Worm (Caenorhabditis elegans) whole organism, young adult: ENCODE data around the gene Y37A1B.4.

Source experiments
- B0019.2 ChIP-seq: fragments of 200-800 bp; sonication (Bioruptor generic); conservative IDR thresholded peaks from 2 replicates; pipeline ENCODE4 v1.3.6; 2022; ENCODE audit warnings: missing genetic modification reagents, missing genetic modification characterization, missing compliant biosample characterization
- B0035.1 ChIP-seq: sonication (generic microtip); optimal IDR thresholded peaks from 2 replicates; lab custom pipeline; 2016; ENCODE audit warnings: missing genetic modification characterization, mild to moderate bottlenecking, missing compliant biosample characterization, missing genotype, missing genetic modification reagents
- C06A6.2 ChIP-seq: fragments of 200-800 bp; sonication (Bioruptor generic); conservative IDR thresholded peaks from 2 replicates; pipeline ENCODE4 v1.3.6; 2022; ENCODE audit warnings: missing genetic modification characterization, missing compliant biosample characterization
- F10E7.11 ChIP-seq: sonication (generic microtip); optimal IDR thresholded peaks from 2 replicates; lab custom pipeline; 2017; ENCODE audit warnings: mild to moderate bottlenecking, missing genetic modification characterization, moderate library complexity, missing compliant biosample characterization
- F23B12.7 ChIP-seq: sonication (generic microtip); optimal IDR thresholded peaks from 2 replicates; lab custom pipeline; 2017; ENCODE audit warnings: missing genetic modification characterization, mild to moderate bottlenecking, missing compliant biosample characterization, antibody characterized with exemption, moderate library complexity; ENCODE audit not compliant: insufficient read depth
- F49E8.2 ChIP-seq: sonication (generic microtip); optimal IDR thresholded peaks from 3 replicates; lab custom pipeline; 2017; ENCODE audit warnings: missing genetic modification characterization, mild to moderate bottlenecking, missing compliant biosample characterization, antibody characterized with exemption, moderate library complexity; ENCODE audit not compliant: insufficient read depth
- F52B5.7 ChIP-seq: sonication (generic microtip); optimal IDR thresholded peaks from 2 replicates; lab custom pipeline; 2016; ENCODE audit warnings: mild to moderate bottlenecking, missing genetic modification characterization, missing compliant biosample characterization
- Y53F4B.3 ChIP-seq: fragments of 200-800 bp; sonication (Bioruptor generic); IDR thresholded peaks from 2 replicates; pipeline ENCODE4 v1.3.6; 2022; ENCODE audit warnings: missing genetic modification reagents, missing genetic modification characterization, missing compliant biosample characterization
- Y56A3A.18 ChIP-seq: fragments of 200-800 bp; sonication (Bioruptor generic); IDR thresholded peaks from 2 replicates; pipeline ENCODE4 v1.3.6; 2022; ENCODE audit warnings: missing genetic modification reagents, missing genetic modification characterization, missing compliant biosample characterization
- Y67H2A.10 ChIP-seq: fragments of 200-800 bp; sonication (Bioruptor generic); conservative IDR thresholded peaks from 2 replicates; pipeline ENCODE4 v1.3.6; 2022; ENCODE audit warnings: missing genetic modification reagents, missing genetic modification characterization, missing compliant biosample characterization
- Y79H2A.3 ChIP-seq: fragments of 200-800 bp; sonication (Bioruptor generic); conservative IDR thresholded peaks from 2 replicates; pipeline ENCODE4 v1.3.6; 2022; ENCODE audit warnings: missing genetic modification reagents, missing genetic modification characterization, missing compliant biosample characterization
- aptf-3 ChIP-seq: fragments of 200-800 bp; sonication (Bioruptor generic); IDR thresholded peaks from 2 replicates; pipeline ENCODE4 v1.3.6; 2022; ENCODE audit warnings: missing genetic modification characterization, missing compliant biosample characterization
- bed-1 ChIP-seq: fragments of 200-800 bp; sonication (Bioruptor generic); IDR thresholded peaks from 2 replicates; pipeline ENCODE4 v1.3.6; 2022; ENCODE audit warnings: missing genetic modification reagents, missing genetic modification characterization, missing compliant biosample characterization
- ccch-3 ChIP-seq: fragments of 200-800 bp; sonication (Bioruptor generic); optimal IDR thresholded peaks from 2 replicates; lab custom pipeline; 2018; ENCODE audit warnings: mild to moderate bottlenecking, missing genetic modification characterization, missing compliant biosample characterization
- cebp-1 ChIP-seq, 2 experiments: fragments of 200-800 bp in 1 of 2; sonication (Bioruptor generic) in 1 of 2; sonication (generic microtip) in 1 of 2; IDR thresholded peaks in 1 of 2; optimal IDR thresholded peaks in 1 of 2; 2 replicates each; pipeline versions ENCODE4 v1.3.6 to Lab custom; 2017 to 2022; ENCODE audit warnings: missing compliant biosample characterization in 2 of 2, missing genetic modification characterization in 2 of 2, mild to moderate bottlenecking in 1 of 2, missing genetic modification reagents in 1 of 2, moderate library complexity in 1 of 2
- cebp-2 ChIP-seq: fragments of 200-800 bp; sonication (Bioruptor generic); IDR thresholded peaks from 2 replicates; pipeline ENCODE4 v1.3.6; 2022; ENCODE audit warnings: missing genetic modification characterization, missing compliant biosample characterization
- ceh-27 ChIP-seq: fragments of 200-800 bp; sonication (Bioruptor generic); optimal IDR thresholded peaks from 2 replicates; lab custom pipeline; 2018; ENCODE audit warnings: mild to moderate bottlenecking, missing genetic modification characterization, moderate library complexity, missing compliant biosample characterization
- ceh-40 ChIP-seq: fragments of 200-800 bp; sonication (Bioruptor generic); IDR thresholded peaks from 2 replicates; pipeline ENCODE4 v1.3.6; 2022; ENCODE audit warnings: missing genetic modification characterization, missing compliant biosample characterization
- ceh-79 ChIP-seq: sonication (generic microtip); optimal IDR thresholded peaks from 2 replicates; lab custom pipeline; 2017; ENCODE audit warnings: mild to moderate bottlenecking, missing genetic modification characterization, missing compliant biosample characterization
- ceh-91 ChIP-seq: fragments of 200-800 bp; sonication (Bioruptor generic); IDR thresholded peaks from 2 replicates; pipeline ENCODE4 v1.3.6; 2022; ENCODE audit warnings: missing genetic modification reagents, missing genetic modification characterization, missing compliant biosample characterization
- fkh-3 ChIP-seq: sonication (generic microtip); optimal IDR thresholded peaks from 2 replicates; lab custom pipeline; 2016; ENCODE audit warnings: mild to moderate bottlenecking, missing genetic modification characterization, missing compliant biosample characterization
- hlh-26 ChIP-seq: fragments of 200-800 bp; sonication (Bioruptor generic); conservative IDR thresholded peaks from 2 replicates; pipeline ENCODE4 v1.3.6; 2022; ENCODE audit warnings: missing genetic modification reagents, missing genetic modification characterization, missing compliant biosample characterization
- hrde-1 ChIP-seq: sonication (generic microtip); optimal IDR thresholded peaks from 2 replicates; lab custom pipeline; 2016; ENCODE audit warnings: missing genetic modification characterization, mild to moderate bottlenecking, missing compliant biosample characterization, moderate library complexity, missing genotype, missing genetic modification reagents, borderline replicate concordance
- lag-1 ChIP-seq: fragments of 200-800 bp; sonication (Bioruptor generic); IDR thresholded peaks from 2 replicates; pipeline ENCODE4 v1.3.6; 2022; ENCODE audit warnings: missing genetic modification reagents, missing genetic modification characterization, missing compliant biosample characterization
- let-526 ChIP-seq: fragments of 200-800 bp; sonication (Bioruptor generic); IDR thresholded peaks from 2 replicates; pipeline ENCODE4 v1.3.6; 2022; ENCODE audit warnings: missing genetic modification reagents, missing genetic modification characterization, missing compliant biosample characterization
- lin-54 ChIP-seq: fragments of 200-800 bp; sonication (Bioruptor generic); optimal IDR thresholded peaks from 2 replicates; lab custom pipeline; 2018; ENCODE audit warnings: mild to moderate bottlenecking, missing genetic modification characterization, missing compliant biosample characterization
- lir-1 ChIP-seq: fragments of 200-800 bp; sonication (Bioruptor generic); conservative IDR thresholded peaks from 2 replicates; pipeline ENCODE4 v1.3.6; 2022; ENCODE audit warnings: missing genetic modification reagents, missing genetic modification characterization, missing compliant biosample characterization
- madf-10 ChIP-seq: sonication (generic microtip); optimal IDR thresholded peaks from 2 replicates; lab custom pipeline; 2016; ENCODE audit warnings: mild to moderate bottlenecking, missing genetic modification characterization, missing compliant biosample characterization
- mxl-1 ChIP-seq: sonication (generic microtip); optimal IDR thresholded peaks from 2 replicates; lab custom pipeline; 2016; ENCODE audit warnings: missing genetic modification characterization, missing compliant biosample characterization
- nhr-27 ChIP-seq: fragments of 200-800 bp; sonication (Bioruptor generic); optimal IDR thresholded peaks from 2 replicates; lab custom pipeline; 2018; ENCODE audit warnings: mild to moderate bottlenecking, missing genetic modification characterization, moderate library complexity, missing compliant biosample characterization
- nhr-80 ChIP-seq: sonication (generic microtip); optimal IDR thresholded peaks from 2 replicates; lab custom pipeline; 2016; ENCODE audit warnings: missing genetic modification characterization, missing compliant biosample characterization
- repo-1 ChIP-seq: sonication (generic microtip); optimal IDR thresholded peaks from 2 replicates; lab custom pipeline; 2017; ENCODE audit warnings: mild to moderate bottlenecking, missing genetic modification characterization, missing compliant biosample characterization
- snpc-3.4 ChIP-seq: sonication (generic microtip); optimal IDR thresholded peaks from 2 replicates; lab custom pipeline; 2017; ENCODE audit warnings: missing genetic modification characterization, mild to moderate bottlenecking, missing compliant biosample characterization, antibody characterized with exemption, moderate library complexity, missing genotype, missing genetic modification reagents
- snpc-4 ChIP-seq, 5 experiments: fragments of 150-350 bp in 1 of 5; sonication (generic microtip) in 4 of 5; optimal IDR thresholded peaks; 2 replicates each; lab custom pipeline; 2014 to 2018; ENCODE audit warnings: missing genetic modification characterization in 5 of 5, missing biosample characterization in 3 of 5, antibody characterized with exemption in 2 of 5, mild to moderate bottlenecking in 2 of 5, missing compliant biosample characterization in 2 of 5, missing genotype in 2 of 5, moderate library complexity in 2 of 5, missing genetic modification reagents in 1 of 5
- tbp1 ChIP-seq: fragments of 200-800 bp; sonication (Bioruptor generic); optimal IDR thresholded peaks from 2 replicates; lab custom pipeline; 2018; ENCODE audit warnings: mild to moderate bottlenecking, missing genetic modification characterization, missing compliant biosample characterization
- xnd-1 ChIP-seq: sonication (generic microtip); optimal IDR thresholded peaks from 2 replicates; lab custom pipeline; 2016; ENCODE audit warnings: missing genotype, missing genetic modification reagents, missing genetic modification characterization, missing compliant biosample characterization
- ztf-22 ChIP-seq: fragments of 200-800 bp; sonication (Bioruptor generic); optimal IDR thresholded peaks from 2 replicates; lab custom pipeline; 2018; ENCODE audit warnings: mild to moderate bottlenecking, missing genetic modification characterization, moderate library complexity, missing compliant biosample characterization
- ztf-25 ChIP-seq: fragments of 200-800 bp; sonication (Bioruptor generic); IDR thresholded peaks from 2 replicates; pipeline ENCODE4 v1.3.6; 2022; ENCODE audit warnings: missing genetic modification reagents, missing genetic modification characterization, missing compliant biosample characterization

Y37A1B.4 gene

ce11 chrIV:14069760-14070159 is 9.2 kb upstream of the Y37A1B.4 start, which contains the start of gene lst-4:
lst-4 (minus strand) TSS chrIV:14069860.
- TF ChIP-seq nhr-27 (tag; lab: Kevin White, UChicago) = no peak
- no peak for TF ChIP-seq xnd-1 (tag; lab: Kevin White, UChicago)
- TF ChIP-seq mxl-1 = no peak
- TF ChIP-seq lag-1 (GFP tag; lab: Robert Waterston, UW) = no peak
- no peak for TF ChIP-seq lir-1 (GFP tag; lab: Robert Waterston, UW)

- TF ChIP-seq cebp-2 (GFP tag; lab: Robert Waterston, UW) = 0 out of 2 replicates have a peak, but pooled peaks have one; percentile 50
- no peak for TF ChIP-seq ztf-25 (GFP tag; lab: Robert Waterston, UW)
Measured at ce11 chrIV:14066403-14066802, 5.9 kb upstream of the Y37A1B.4 start.

- no peak for TF ChIP-seq F10E7.11 (tag; lab: Kevin White, UChicago)
- no peak for TF ChIP-seq ccch-3 (GFP tag; lab: Kevin White, UChicago)
- TF ChIP-seq ceh-79 = no peak
- TF ChIP-seq C06A6.2 = no peak
- no peak for TF ChIP-seq fkh-3 (tag; lab: Kevin White, UChicago)
- TF ChIP-seq let-526 (GFP tag; lab: Robert Waterston, UW) = no peak
- TF ChIP-seq madf-10 (tag; lab: Kevin White, UChicago) = no peak
- no peak for TF ChIP-seq cebp-1 (GFP tag; IDR thresholded peaks at IDR 0.05; lab: Robert Waterston, UW)
- TF ChIP-seq cebp-1 (tag; optimal IDR thresholded peaks at IDR 0.05; lab: Kevin White, UChicago) = no peak
- no peak for TF ChIP-seq ceh-40 (GFP tag; lab: Robert Waterston, UW)
Measured at ce11 chrIV:14050900-14051299, 9.6 kb downstream of the Y37A1B.4 start, which contains the start of gene semo-1. semo-1 (plus strand) TSS chrIV:14051200.

DNA sequence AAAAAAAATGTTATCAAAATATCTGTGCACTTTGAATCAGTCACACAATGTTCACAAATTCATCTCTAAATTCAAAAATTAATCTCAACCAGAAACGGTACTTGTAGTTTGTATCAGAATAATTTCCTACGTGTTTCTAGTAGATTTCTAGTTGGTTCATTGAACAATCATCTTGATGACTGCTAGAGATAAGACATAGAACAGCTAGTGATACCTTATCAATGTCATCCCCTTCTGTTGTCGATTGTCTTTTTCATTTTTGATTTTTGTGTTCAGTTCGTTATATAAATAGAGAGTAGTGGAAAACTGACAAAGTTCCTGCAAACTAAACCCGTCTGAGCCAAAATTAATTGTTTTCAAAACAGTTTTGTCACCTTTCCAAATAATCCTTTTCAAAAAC is 10.1 kb downstream of the Y37A1B.4 start:
- TF ChIP-seq let-526 (GFP tag; lab: Robert Waterston, UW) = no peak
- no peak for TF ChIP-seq cebp-1 (GFP tag; IDR thresholded peaks at IDR 0.05; lab: Robert Waterston, UW)
- no peak for TF ChIP-seq cebp-1 (tag; optimal IDR thresholded peaks at IDR 0.05; lab: Kevin White, UChicago)
- no peak for TF ChIP-seq nhr-27 (tag; lab: Kevin White, UChicago)
- TF ChIP-seq B0019.2 (GFP tag; lab: Robert Waterston, UW) = no peak
- TF ChIP-seq nhr-80 (tag; lab: Kevin White, UChicago) = peak; percentile 27
- TF ChIP-seq F23B12.7 (tag; lab: Kevin White, UChicago) = no peak

- no peak for TF ChIP-seq Y67H2A.10 (GFP tag; lab: Robert Waterston, UW)
- no peak for TF ChIP-seq snpc-4 (GFP tag; optimal IDR thresholded peaks at IDR 0.05; lab: Kevin White, UChicago)
- peak in 1 of 4 experiments; percentile 18 for TF ChIP-seq snpc-4 (tag; optimal IDR thresholded peaks at IDR 0.05; lab: Kevin White, UChicago)
Measured at ce11 chrIV:14046777-14047176, 13.7 kb downstream of the Y37A1B.4 start.

DNA sequence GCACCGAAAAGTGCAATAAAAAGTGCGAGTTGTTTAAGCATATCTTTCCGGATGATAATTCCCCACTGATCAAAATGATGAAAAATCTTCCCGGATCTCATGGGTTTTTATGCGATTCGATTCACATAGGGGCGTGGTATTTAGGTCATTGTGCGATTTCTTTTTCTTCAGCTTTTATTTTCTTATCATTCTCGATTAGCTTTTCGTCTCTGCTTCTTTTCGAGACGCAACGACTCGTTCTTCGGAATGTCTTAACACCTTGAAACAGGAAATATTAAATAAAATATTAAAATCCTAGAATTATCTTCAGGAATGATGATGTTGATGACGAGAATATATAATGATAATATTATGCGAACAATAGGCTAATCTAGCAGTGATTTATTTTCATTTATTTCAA is 16.8 kb downstream of the Y37A1B.4 start, which contains the start of gene Y37A1B.7:
TSS of gene Y37A1B.7 (minus strand) at position 101 of the 400 bp plus-strand sequence.
- no peak for TF ChIP-seq lin-54 (GFP tag; lab: Kevin White, UChicago)
- TF ChIP-seq bed-1 (GFP tag; lab: Robert Waterston, UW) = no peak
- TF ChIP-seq ztf-22 (GFP tag; lab: Kevin White, UChicago) = no peak
- no peak for TF ChIP-seq ceh-27 (GFP tag; lab: Kevin White, UChicago)
- TF ChIP-seq aptf-3 (GFP tag; lab: Robert Waterston, UW) = no peak
- no peak for TF ChIP-seq F52B5.7 (tag; lab: Kevin White, UChicago)
- TF ChIP-seq B0035.1 (tag; lab: Kevin White, UChicago) = no peak
- no peak for TF ChIP-seq Y56A3A.18 (GFP tag; lab: Robert Waterston, UW)
- no peak for TF ChIP-seq Y79H2A.3
- no peak for TF ChIP-seq repo-1 (tag; lab: Kevin White, UChicago)
- no peak for TF ChIP-seq tbp1
- no peak for TF ChIP-seq F49E8.2
- TF ChIP-seq hlh-26 (GFP tag; lab: Robert Waterston, UW) = no peak
- TF ChIP-seq ceh-91 = no peak
- no peak for TF ChIP-seq snpc-3.4 (tag; lab: Kevin White, UChicago)
- no peak for TF ChIP-seq Y53F4B.3 (GFP tag; lab: Robert Waterston, UW)
- no peak for TF ChIP-seq hrde-1 (tag; lab: Kevin White, UChicago)
